Worm (Caenorhabditis elegans) whole organism, dauer: ENCODE results near the gene epic-1.

Experiments
- unc-62 ChIP-seq: sonication (generic microtip); optimal IDR thresholded peaks from 2 replicates; lab custom pipeline; 2017; ENCODE audit warnings: missing biosample characterization, missing genetic modification reagents, missing genetic modification characterization

Gene epic-1

ce11 chrIV:17471870-17472459, at the start of gene epic-1:
Gene epic-1, minus strand, starts transcription at chrIV:17471920.
- TF ChIP-seq unc-62 (GFP tag; lab: Kevin White, UChicago): peak; percentile 1

ce11 chrIV:17490679-17491078, 19.0 kb upstream of the epic-1 start, which contains the start of gene nas-6:
Gene nas-6, minus strand, starts transcription at chrIV:17490779.
- TF ChIP-seq unc-62 (GFP tag; lab: Kevin White, UChicago): no peak

ce11 chrIV:17483230-17483629, 11.5 kb upstream of the epic-1 start, which contains the start of gene rabr-2:
Gene rabr-2, minus strand, starts transcription at chrIV:17483330.
- no peak for TF ChIP-seq unc-62 (GFP tag; lab: Kevin White, UChicago)

ce11 chrIV:17475743-17476142, 4.0 kb upstream of the epic-1 start, which contains the start of gene grl-24:
Gene grl-24, minus strand, starts transcription at chrIV:17475843.
- TF ChIP-seq unc-62 (GFP tag; lab: Kevin White, UChicago): no peak

ce11 chrIV:17475242-17475641, 3.5 kb upstream of the epic-1 start, which contains the start of gene F11E6.9:
Gene F11E6.9, minus strand, starts transcription at chrIV:17475342.
- no peak for TF ChIP-seq unc-62 (GFP tag; lab: Kevin White, UChicago)

- no peak for TF ChIP-seq unc-62 (GFP tag; lab: Kevin White, UChicago)
These were observed 2.3 kb upstream of the epic-1 start for ce11 chrIV:17474047-17474446.

- no peak for TF ChIP-seq unc-62 (GFP tag; lab: Kevin White, UChicago)
These were observed 1.3 kb upstream of the epic-1 start, which contains the start of gene gba-3 for ce11 chrIV:17473034-17473433. Gene gba-3, plus strand, starts transcription at chrIV:17473334.

- no peak for TF ChIP-seq unc-62 (GFP tag; lab: Kevin White, UChicago)
These were observed 1.6 kb downstream of the epic-1 start, which contains the start of gene F11E6.4 for ce11 chrIV:17470096-17470602. Gene F11E6.4, minus strand, starts transcription at chrIV:17470354.

ce11 chrIV:17467825-17468224, 3.9 kb downstream of the epic-1 start:
- no peak for TF ChIP-seq unc-62 (GFP tag; lab: Kevin White, UChicago)

- TF ChIP-seq unc-62 (GFP tag; lab: Kevin White, UChicago): no peak
These were observed 4.4 kb downstream of the epic-1 start, which contains the start of gene elo-2 for ce11 chrIV:17467325-17467724. Gene elo-2, minus strand, starts transcription at chrIV:17467408.

ce11 chrIV:17465886-17466285, 5.8 kb downstream of the epic-1 start, which contains the start of gene F11E6.6:
Gene F11E6.6, minus strand, starts transcription at chrIV:17465986.
- no peak for TF ChIP-seq unc-62 (GFP tag; lab: Kevin White, UChicago)

ce11 chrIV:17463108-17463608, 8.6 kb downstream of the epic-1 start, which contains the start of gene F11E6.10:
Gene F11E6.10, minus strand, starts transcription at chrIV:17463158.
- no peak for TF ChIP-seq unc-62 (GFP tag; lab: Kevin White, UChicago)

ce11 chrIV:17461222-17461707, 10.5 kb downstream of the epic-1 start, which contains the start of gene rif-1.1:
Gene rif-1.1, minus strand, starts transcription at chrIV:17461272.
- no peak for TF ChIP-seq unc-62 (GFP tag; lab: Kevin White, UChicago)

- no peak for TF ChIP-seq unc-62 (GFP tag; lab: Kevin White, UChicago)
These were observed 17.7 kb downstream of the epic-1 start for ce11 chrIV:17453996-17454395.

ce11 chrIV:17453200-17453599, 18.5 kb downstream of the epic-1 start:
- TF ChIP-seq unc-62 (GFP tag; lab: Kevin White, UChicago): no peak

- TF ChIP-seq unc-62 (GFP tag; lab: Kevin White, UChicago): no peak
These were observed 21.3 kb downstream of the epic-1 start, which contains the start of gene F11E6.8 for ce11 chrIV:17450443-17450842. Gene F11E6.8, minus strand, starts transcription at chrIV:17450543.
